Fruit fly (Drosophila melanogaster): Measurements from ENCODE around the gene AANATL2.
A peak's percentile ranks its signal among the peaks of the same experiment; 100 is the strongest.

Gene AANATL2

dm6 chr2L:6241037-6241436 is 14.6 kb upstream of the AANATL2 start:
- no peak for TF ChIP-seq pros (GFP tag; optimal IDR thresholded peaks at IDR 0.05)
- TF ChIP-seq tap (tag; optimal IDR thresholded peaks at IDR 0.05), result no peak
- TF ChIP-seq twi (tag; optimal IDR thresholded peaks at IDR 0.05), result peak; percentile 73
- TF ChIP-seq zen (tag; optimal IDR thresholded peaks at IDR 0.05), result peak; percentile 89

dm6 chr2L:6242026-6242425 is 13.6 kb upstream of the AANATL2 start:
- TF ChIP-seq zen (tag; optimal IDR thresholded peaks at IDR 0.05) (peak; percentile 32), pros (GFP tag; optimal IDR thresholded peaks at IDR 0.05) (peak; percentile 51), D (optimal IDR thresholded peaks at IDR 0.05) (no peak), D (GFP tag; optimal IDR thresholded peaks at IDR 0.05) (no peak), twi (tag; optimal IDR thresholded peaks at IDR 0.05) (peak; percentile 78)

- peak; percentile 89 for TF ChIP-seq abd-A (tag; optimal IDR thresholded peaks at IDR 0.05)
- TF ChIP-seq cg (GFP tag; optimal IDR thresholded peaks at IDR 0.05), result peak; percentile 14
- TF ChIP-seq ase (GFP tag; IDR thresholded peaks at IDR 0.05), result 0 out of 3 replicates have a peak, but pooled peaks have one; percentile 36
- TF ChIP-seq grau (tag; optimal IDR thresholded peaks at IDR 0.05), result no peak
- peak; percentile 70 for TF ChIP-seq crol (GFP tag; IDR thresholded peaks at IDR 0.05)
- TF ChIP-seq CG18619 (GFP tag; optimal IDR thresholded peaks at IDR 0.05), result no peak
- no peak for TF ChIP-seq Sry-β (GFP tag; optimal IDR thresholded peaks at IDR 0.05)
Observed at dm6 chr2L:6249421-6249820, 6.2 kb upstream of the AANATL2 start.

- peak; percentile 45 for TF ChIP-seq CG8388 (GFP tag; optimal IDR thresholded peaks at IDR 0.05)
- 0 out of 3 replicates have a peak, but pooled peaks have one; percentile 18 for TF ChIP-seq CG17361 (GFP tag; IDR thresholded peaks at IDR 0.05)
- TF ChIP-seq onecut (GFP tag; IDR thresholded peaks at IDR 0.05), result peak; percentile 44; the same call in 1 of the 2 replicates
- peak; percentile 63 for TF ChIP-seq CG33557 (GFP tag; optimal IDR thresholded peaks at IDR 0.05)
- TF ChIP-seq Awh (GFP tag; IDR thresholded peaks at IDR 0.05), result peak; percentile 49; the same call in 1 of the 2 replicates
- TF ChIP-seq sens (GFP tag), result peak; percentile 82
- TF ChIP-seq chm (GFP tag; IDR thresholded peaks at IDR 0.05), result peak; percentile 26; the same call in 1 of the 2 replicates
- peak; percentile 35 for TF ChIP-seq ATbp (GFP tag; optimal IDR thresholded peaks at IDR 0.05)
- peak; percentile 21 for TF ChIP-seq nau (GFP tag; optimal IDR thresholded peaks at IDR 0.05)
- peak; percentile 63 for TF ChIP-seq CG15696 (tag; optimal IDR thresholded peaks at IDR 0.05)
- TF ChIP-seq CG1832 (GFP tag; optimal IDR thresholded peaks at IDR 0.05), result no peak
- no peak for TF ChIP-seq Ets65A (GFP tag)
- TF ChIP-seq CG17829 (tag; optimal IDR thresholded peaks at IDR 0.05), result no peak
- peak; percentile 17 for TF ChIP-seq bab2 (GFP tag; optimal IDR thresholded peaks at IDR 0.05)
- TF ChIP-seq odd (GFP tag; optimal IDR thresholded peaks at IDR 0.05), result no peak
- peak; percentile 28 for TF ChIP-seq dmrt11E (tag; optimal IDR thresholded peaks at IDR 0.05)
- TF ChIP-seq Oaz (GFP tag; IDR thresholded peaks at IDR 0.05), result no peak
- 0 out of 3 replicates have a peak, but pooled peaks have one; percentile 7 for TF ChIP-seq ken (GFP tag; IDR thresholded peaks at IDR 0.05)
- TF ChIP-seq Pdp1 (GFP tag; optimal IDR thresholded peaks at IDR 0.05), result peak in 1 of 2 experiments; percentile 65
- TF ChIP-seq CG17385 (GFP tag; optimal IDR thresholded peaks at IDR 0.05), result peak; percentile 2
- peak; percentile 14; the same call in 1 of the 2 replicates for TF ChIP-seq Rfx (GFP tag; IDR thresholded peaks at IDR 0.05)
- TF ChIP-seq CG11504 (tag; optimal IDR thresholded peaks at IDR 0.05), result no peak
- TF ChIP-seq CG34376 (GFP tag; optimal IDR thresholded peaks at IDR 0.05), result peak; percentile 27
- TF ChIP-seq CG2202 (tag; optimal IDR thresholded peaks at IDR 0.05), result peak; percentile 38
- peak; percentile 52 for TF ChIP-seq wek (GFP tag; optimal IDR thresholded peaks at IDR 0.05)
- peak; percentile 15 for TF ChIP-seq BtbVII (GFP tag; optimal IDR thresholded peaks at IDR 0.05)
- TF ChIP-seq CG9817 (tag; optimal IDR thresholded peaks at IDR 0.05), result no peak
- TF ChIP-seq HLHmδ (GFP tag; optimal IDR thresholded peaks at IDR 0.05), result peak; percentile 73
- TF ChIP-seq gsb (GFP tag; IDR thresholded peaks at IDR 0.05), result no peak
- TF ChIP-seq CG13296 (GFP tag; optimal IDR thresholded peaks at IDR 0.05), result no peak
Observed at dm6 chr2L:6252258-6253004, 3.2 kb upstream of the AANATL2 start.

All from whole organism, embryonic.